Worm (Caenorhabditis elegans): ENCODE data around the gene clic-1.

clic-1 gene

DNA sequence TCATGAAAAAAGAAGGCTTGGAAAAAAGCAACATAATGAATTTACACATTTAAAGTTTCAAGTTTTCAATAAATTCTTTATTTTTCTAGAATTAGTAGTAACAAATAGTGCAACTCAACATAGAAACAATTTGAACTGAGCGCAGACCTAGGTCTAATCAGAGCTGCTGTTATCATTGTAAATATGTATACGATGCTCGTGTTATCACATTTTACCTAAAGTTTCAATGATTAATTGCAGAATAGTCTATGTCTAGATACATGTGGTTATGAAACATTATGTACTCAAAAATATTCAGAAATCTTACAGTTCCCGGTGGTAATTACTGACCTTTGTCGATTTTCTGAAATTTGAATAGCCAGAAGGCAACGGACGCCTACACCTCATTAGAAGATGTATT lies 21.3 kb upstream of the clic-1 start:
- TF ChIP-seq pax-1 (tag; optimal IDR thresholded peaks at IDR 0.05) (no peak), elt-2 (tag; optimal IDR thresholded peaks at IDR 0.05) (peak; percentile 79), ama-1 (optimal IDR thresholded peaks at IDR 0.05) (no peak), fax-1 (tag; optimal IDR thresholded peaks at IDR 0.05) (no peak), ceh-31 (tag; optimal IDR thresholded peaks at IDR 0.05) (no peak)

DNA sequence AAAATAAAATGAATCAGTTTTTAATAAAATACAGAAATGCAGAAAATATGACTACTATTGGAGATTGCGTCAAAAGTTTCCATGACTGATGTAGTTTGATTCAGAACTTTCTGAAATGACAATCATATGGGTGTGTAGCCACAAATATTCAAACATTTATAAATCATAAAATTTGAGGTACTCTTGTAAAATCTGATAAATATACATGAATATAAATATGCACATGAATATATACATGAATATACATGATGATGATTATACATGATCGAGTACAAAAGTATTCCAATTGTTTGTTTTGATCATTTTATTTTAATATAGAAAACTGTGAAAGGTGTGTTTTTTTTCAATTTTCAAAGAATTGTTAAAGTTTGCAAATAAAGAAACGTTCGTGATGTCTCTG lies 19.8 kb upstream of the clic-1 start, which contains the start of gene T05B11.4:
Gene T05B11.4 (minus strand): TSS at position 101 of the 400 bp plus-strand sequence.
- no peak for TF ChIP-seq rnt-1 (tag; optimal IDR thresholded peaks at IDR 0.05)
- no peak for TF ChIP-seq pha-2 (tag; optimal IDR thresholded peaks at IDR 0.05)
- TF ChIP-seq ahr-1 (tag; optimal IDR thresholded peaks at IDR 0.05) = no peak

DNA sequence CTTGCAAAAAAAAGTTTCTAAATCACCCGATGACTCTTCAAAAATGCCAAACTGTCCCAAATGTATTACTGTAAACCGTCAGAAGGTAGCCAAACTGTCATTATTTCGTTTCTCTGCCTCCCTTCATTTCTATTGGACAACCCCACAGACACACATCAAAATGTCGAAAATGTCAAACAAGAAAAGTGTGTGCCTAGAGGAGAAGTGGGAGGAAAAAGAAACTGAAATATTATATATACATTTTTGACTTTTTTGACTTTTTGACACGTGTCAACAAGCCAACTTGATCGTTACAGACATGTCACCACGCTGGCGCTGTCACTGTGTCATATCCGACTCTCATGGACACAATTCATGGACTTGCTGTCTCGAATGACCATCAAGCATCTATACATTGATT lies 15.0 kb upstream of the clic-1 start:
- TF ChIP-seq pag-3 (tag; optimal IDR thresholded peaks at IDR 0.05; ENCODE audit: borderline replicate concordance) (no peak), dve-1 (tag; optimal IDR thresholded peaks at IDR 0.05) (no peak), gmeb-2 (tag; optimal IDR thresholded peaks at IDR 0.05) (no peak), ceh-45 (GFP tag; IDR thresholded peaks at IDR 0.05) (no peak), ztf-16 (tag; optimal IDR thresholded peaks at IDR 0.05) (no peak), ceh-6 (GFP tag; optimal IDR thresholded peaks at IDR 0.05) (no peak), lim-6 (tag; optimal IDR thresholded peaks at IDR 0.05) (no peak), ceh-24 (tag; optimal IDR thresholded peaks at IDR 0.05) (no peak), ets-4 (tag; optimal IDR thresholded peaks at IDR 0.05) (no peak), hlh-15 (tag; optimal IDR thresholded peaks at IDR 0.05) (no peak), dmd-4 (tag; optimal IDR thresholded peaks at IDR 0.05; ENCODE audit: borderline replicate concordance) (no peak), syd-9 (tag; optimal IDR thresholded peaks at IDR 0.05) (no peak), ceh-34 (tag; optimal IDR thresholded peaks at IDR 0.05) (no peak)

DNA sequence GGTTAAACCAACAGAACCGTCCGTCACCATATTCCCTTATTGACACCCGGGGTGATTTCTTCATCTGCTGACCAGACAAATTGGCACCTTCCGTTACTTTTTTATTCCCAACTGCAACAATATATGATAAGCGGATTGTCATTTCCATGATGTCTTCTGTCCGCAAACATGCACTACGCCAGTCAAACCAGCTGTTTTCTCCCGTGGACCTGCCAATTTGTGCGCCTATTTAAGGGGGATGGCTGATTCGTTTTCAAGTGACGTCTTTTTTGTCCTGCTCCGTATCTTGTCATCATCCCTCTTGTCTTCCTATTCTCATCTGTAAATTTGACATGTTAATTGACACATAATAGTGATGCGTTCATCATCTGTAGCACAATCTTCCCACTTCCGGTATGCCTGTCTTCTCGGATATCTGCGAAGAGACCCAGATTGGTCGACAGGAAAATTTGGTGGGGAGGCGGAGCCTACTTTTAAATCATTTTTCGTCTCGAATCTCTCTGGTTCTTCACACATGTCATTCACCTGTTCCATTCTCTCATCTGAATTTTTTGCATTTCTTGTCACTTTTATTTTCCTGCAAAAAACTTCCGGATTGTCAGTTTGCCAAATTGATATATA lies 13.4 kb upstream of the clic-1 start:
- no peak for TF ChIP-seq npax-4 (tag; optimal IDR thresholded peaks at IDR 0.05)
- TF ChIP-seq ceh-30 (tag; optimal IDR thresholded peaks at IDR 0.05) = no peak
- no peak for TF ChIP-seq syd-9 (tag; optimal IDR thresholded peaks at IDR 0.05)
- TF ChIP-seq mec-3 (tag; optimal IDR thresholded peaks at IDR 0.05; ENCODE audit: borderline replicate concordance) = no peak
- TF ChIP-seq ceh-34 (tag; optimal IDR thresholded peaks at IDR 0.05) = no peak
- no peak for TF ChIP-seq pros-1 (tag; optimal IDR thresholded peaks at IDR 0.05)
- no peak for TF ChIP-seq sox-2 (GFP tag; IDR thresholded peaks at IDR 0.05)
- TF ChIP-seq ceh-19 (GFP tag; optimal IDR thresholded peaks at IDR 0.05) = no peak
- no peak for TF ChIP-seq hlh-15 (tag; optimal IDR thresholded peaks at IDR 0.05)
- TF ChIP-seq hlh-6 (tag; optimal IDR thresholded peaks at IDR 0.05) = no peak
- TF ChIP-seq lin-11 (tag; optimal IDR thresholded peaks at IDR 0.05) = no peak
- no peak for TF ChIP-seq sdc-2 (tag; optimal IDR thresholded peaks at IDR 0.05)
- TF ChIP-seq dve-1 (tag; optimal IDR thresholded peaks at IDR 0.05) = no peak
- no peak for TF ChIP-seq dmd-4 (tag; optimal IDR thresholded peaks at IDR 0.05; ENCODE audit: borderline replicate concordance)

DNA sequence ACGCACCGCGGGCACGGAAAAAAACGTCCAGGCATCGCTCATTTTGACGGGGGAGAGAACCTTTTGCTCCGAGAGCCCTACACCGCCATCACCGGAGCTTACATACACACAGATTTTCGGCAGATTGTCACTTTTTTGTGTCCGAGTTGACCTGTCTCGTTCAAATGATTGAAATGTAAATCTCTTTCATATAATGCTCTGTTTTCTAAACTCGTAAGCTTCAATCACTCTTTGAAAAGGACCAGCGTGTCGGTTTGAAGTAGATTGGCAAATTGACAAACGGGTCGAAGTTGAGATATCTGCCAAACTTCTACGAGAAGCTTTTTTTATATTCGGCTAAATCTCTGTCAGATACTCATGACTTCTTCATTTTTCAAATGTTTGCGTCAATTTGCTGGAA lies 12.4 kb upstream of the clic-1 start:
- TF ChIP-seq C08G9.2 (tag; optimal IDR thresholded peaks at IDR 0.05) = no peak
- no peak for TF ChIP-seq pat-9 (tag; optimal IDR thresholded peaks at IDR 0.05)
- TF ChIP-seq ceh-2 (tag; optimal IDR thresholded peaks at IDR 0.05) = no peak
- TF ChIP-seq che-1 (tag; optimal IDR thresholded peaks at IDR 0.05) = no peak
- TF ChIP-seq ttx-3 (tag; optimal IDR thresholded peaks at IDR 0.05) = no peak
- no peak for TF ChIP-seq ceh-22 (tag; optimal IDR thresholded peaks at IDR 0.05)
- TF ChIP-seq fkh-10 (GFP tag; optimal IDR thresholded peaks at IDR 0.05) = no peak
- TF ChIP-seq npax-4 (tag; optimal IDR thresholded peaks at IDR 0.05) = no peak

All from whole organism, late embryonic.